Worm (Caenorhabditis elegans): ENCODE measurements around the gene F26G1.11.

- TF ChIP-seq ztf-11 (tag; optimal IDR thresholded peaks at IDR 0.05) (no peak), sdz-12 (GFP tag; optimal IDR thresholded peaks at IDR 0.05) (no peak), pha-4 (GFP tag; IDR thresholded peaks at IDR 0.05) (no peak), pha-4 (tag; optimal IDR thresholded peaks at IDR 0.05) (no peak), snpc-4 (tag; optimal IDR thresholded peaks at IDR 0.05) (no peak), skn-1 (tag; optimal IDR thresholded peaks at IDR 0.05) (no peak), ama-1 (optimal IDR thresholded peaks at IDR 0.05) (no peak)
Observed at ce11 chrII:4733848-4734247, 43.1 kb upstream of the F26G1.11 start, which contains the start of gene F41C3.11.

Data from whole organism, L4 larva.